Worm (Caenorhabditis elegans): ENCODE results near the gene Y110A2AL.10.

ce11 chrII:2854794-2855193 lies 16.9 kb downstream of the Y110A2AL.10 start:
- TF ChIP-seq klf-2 (GFP tag; conservative IDR thresholded peaks at IDR 0.05) = no peak
- no peak for TF ChIP-seq ref-1 (GFP tag; conservative IDR thresholded peaks at IDR 0.05)
- TF ChIP-seq tab-1 (GFP tag; IDR thresholded peaks at IDR 0.05) = no peak
- TF ChIP-seq ztf-29 (GFP tag; IDR thresholded peaks at IDR 0.05) = peak; percentile 34; the same call in 1 of the 2 replicates
- TF ChIP-seq flt-1 (GFP tag; IDR thresholded peaks at IDR 0.05) = no peak
- TF ChIP-seq cog-1 (tag; optimal IDR thresholded peaks at IDR 0.05) = no peak
- TF ChIP-seq T22C8.4 (GFP tag; IDR thresholded peaks at IDR 0.05) = no peak
- TF ChIP-seq med-1 (GFP tag; optimal IDR thresholded peaks at IDR 0.05; ENCODE audit: insufficient read depth) = no peak
